Comparison of ENCODE assay signal across 1 fruit fly cellular context in genomic region chr3L:7854752-7855454, dm6.
TF ChIP-seq lines count a peak whose summit lies in the region.

No protein-coding gene starts in this region.

TF ChIP-seq in whole organism, embryonic, 481 proteins besides CTCF, POLR2A, EP300 and RAD21 (continued from another document):
- TF ChIP-seq nerfin-1 (tag; optimal IDR thresholded peaks at IDR 0.05; lab: Kevin White, UChicago) (peak; percentile 83), CG11085 (GFP tag; IDR thresholded peaks at IDR 0.05; lab: Robert Waterston, UW) (no peak), Eip74EF (GFP tag; optimal IDR thresholded peaks at IDR 0.05; lab: Kevin White, UChicago) (peak in 1 of 2 experiments; percentile 97), salm (tag; optimal IDR thresholded peaks at IDR 0.05; lab: Kevin White, UChicago) (peak; percentile 68), CG1024 (GFP tag; IDR thresholded peaks at IDR 0.05; lab: Robert Waterston, UW) (peak; percentile 35; the same call in 1 of the 2 replicates), CG9609 (GFP tag; optimal IDR thresholded peaks at IDR 0.05; lab: Kevin White, UChicago) (no peak), CG15696 (tag; optimal IDR thresholded peaks at IDR 0.05; lab: Kevin White, UChicago) (no peak), CG7963 (GFP tag; IDR thresholded peaks at IDR 0.05; lab: Robert Waterston, UW; ENCODE audit: partially characterized antibody) (no peak), corto (GFP tag; optimal IDR thresholded peaks at IDR 0.05; lab: Kevin White, UChicago) (no peak), Hmr (GFP tag; optimal IDR thresholded peaks at IDR 0.05; lab: Kevin White, UChicago) (peak; percentile 37), slbo (GFP tag; IDR thresholded peaks at IDR 0.05; lab: Robert Waterston, UW) (no peak), cg (GFP tag; optimal IDR thresholded peaks at IDR 0.05; lab: Kevin White, UChicago) (peak; percentile 76), ro (GFP tag; IDR thresholded peaks at IDR 0.05; lab: Robert Waterston, UW) (no peak), CG14710 (tag; optimal IDR thresholded peaks at IDR 0.05; lab: Kevin White, UChicago) (peak; percentile 39), wdn (GFP tag; IDR thresholded peaks at IDR 0.05; lab: Robert Waterston, UW) (no peak), CG11398 (GFP tag; optimal IDR thresholded peaks at IDR 0.05; lab: Kevin White, UChicago) (no peak), B-H2 (GFP tag; optimal IDR thresholded peaks at IDR 0.05; lab: Kevin White, UChicago) (peak; percentile 63), D19B (GFP tag; optimal IDR thresholded peaks at IDR 0.05; lab: Kevin White, UChicago) (no peak), CG14014 (GFP tag; IDR thresholded peaks at IDR 0.05; lab: Robert Waterston, UW) (no peak; the same call in 1 of the 2 replicates), az2 (GFP tag; optimal IDR thresholded peaks at IDR 0.05; lab: Kevin White, UChicago) (no peak), wek (GFP tag; optimal IDR thresholded peaks at IDR 0.05; lab: Kevin White, UChicago) (peak; percentile 90), pan (optimal IDR thresholded peaks at IDR 0.05; lab: Kevin White, UChicago) (no peak), pan (GFP tag; optimal IDR thresholded peaks at IDR 0.05 in 1 of 2, IDR thresholded peaks at IDR 0.05 in 1 of 2) (no peak), CG16779 (GFP tag; IDR thresholded peaks at IDR 0.05; lab: Robert Waterston, UW) (no peak), CG31388 (GFP tag; optimal IDR thresholded peaks at IDR 0.05; lab: Kevin White, UChicago) (no peak), sob (GFP tag; IDR thresholded peaks at IDR 0.05; lab: Robert Waterston, UW) (no peak), CG16813 (GFP tag; IDR thresholded peaks at IDR 0.05; lab: Robert Waterston, UW; ENCODE audit: partially characterized antibody) (no peak)
